Worm (Caenorhabditis elegans): ENCODE measurements around the gene ddl-2.

- no peak for TF ChIP-seq him-1 (tag; optimal IDR thresholded peaks at IDR 0.05)
- TF ChIP-seq W03F9.2 (tag; optimal IDR thresholded peaks at IDR 0.05): no peak
- TF ChIP-seq dao-5 (tag; optimal IDR thresholded peaks at IDR 0.05): no peak
Observed at ce11 chrII:13495718-13496117, 51.7 kb downstream of the ddl-2 start, which contains the start of gene drr-1.

Data from whole organism, L4/young adult.